Worm (Caenorhabditis elegans): Measurements from ENCODE around the gene unc-10.

The unc-10 gene

ce11 chrX:7229357-7229756, 50.8 kb downstream of the unc-10 start:
- TF ChIP-seq klf-2 (GFP tag; conservative IDR thresholded peaks at IDR 0.05) (no peak), ref-1 (GFP tag; conservative IDR thresholded peaks at IDR 0.05) (no peak), med-1 (GFP tag; optimal IDR thresholded peaks at IDR 0.05; ENCODE audit: insufficient read depth) (no peak), flt-1 (GFP tag; IDR thresholded peaks at IDR 0.05) (no peak), ztf-29 (GFP tag; IDR thresholded peaks at IDR 0.05) (no peak), T22C8.4 (GFP tag; IDR thresholded peaks at IDR 0.05) (no peak), tab-1 (GFP tag; IDR thresholded peaks at IDR 0.05) (no peak), ztf-23 (GFP tag; IDR thresholded peaks at IDR 0.05) (no peak), cog-1 (tag; optimal IDR thresholded peaks at IDR 0.05) (no peak)

DNA sequence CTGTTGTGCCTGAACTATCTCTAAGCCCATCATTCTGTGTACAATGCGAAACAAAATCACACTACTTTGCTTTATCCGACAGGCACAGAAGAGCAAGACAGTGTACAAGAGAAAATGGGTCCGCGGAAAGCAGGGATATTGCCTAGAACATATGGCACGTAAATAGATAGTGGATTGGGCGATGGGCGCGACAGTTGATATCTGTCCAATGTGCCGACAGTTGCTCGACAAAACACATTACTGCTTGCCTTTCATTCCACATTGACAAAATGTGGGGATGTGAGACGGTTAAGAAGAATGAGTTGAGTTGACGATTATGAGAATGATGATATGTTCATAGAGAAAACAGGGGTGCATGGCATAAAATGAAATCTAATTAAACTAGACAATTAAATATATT, 55.1 kb downstream of the unc-10 start:
- no peak for TF ChIP-seq T22C8.4 (GFP tag; IDR thresholded peaks at IDR 0.05)
- no peak for TF ChIP-seq tab-1 (GFP tag; IDR thresholded peaks at IDR 0.05)
- no peak for TF ChIP-seq ztf-23 (GFP tag; IDR thresholded peaks at IDR 0.05)
- TF ChIP-seq ref-1 (GFP tag; conservative IDR thresholded peaks at IDR 0.05), result no peak
- no peak for TF ChIP-seq klf-2 (GFP tag; conservative IDR thresholded peaks at IDR 0.05)
- no peak for TF ChIP-seq flt-1 (GFP tag; IDR thresholded peaks at IDR 0.05)
- TF ChIP-seq ztf-29 (GFP tag; IDR thresholded peaks at IDR 0.05), result no peak
- no peak for TF ChIP-seq med-1 (GFP tag; optimal IDR thresholded peaks at IDR 0.05; ENCODE audit: insufficient read depth)
- TF ChIP-seq cog-1 (tag; optimal IDR thresholded peaks at IDR 0.05), result no peak

DNA sequence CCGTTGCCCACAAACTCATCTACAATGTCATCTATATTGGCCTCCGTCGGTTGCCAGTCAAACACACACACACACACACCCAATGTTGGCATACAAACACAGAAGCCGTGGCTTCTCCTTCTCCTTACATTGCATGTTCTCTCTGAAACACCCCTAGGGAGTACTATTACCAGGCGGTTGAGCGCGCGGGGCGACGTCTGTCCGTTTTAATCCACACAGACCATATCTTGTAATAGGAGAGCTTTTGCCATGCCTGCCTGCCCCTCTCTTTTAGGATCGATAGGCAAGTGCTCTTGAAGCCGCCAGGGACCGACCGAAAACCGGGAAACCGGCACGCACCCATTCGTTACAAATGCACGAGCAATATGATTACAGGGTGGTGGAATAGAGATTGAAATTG, 55.6 kb downstream of the unc-10 start:
- no peak for TF ChIP-seq ztf-29 (GFP tag; IDR thresholded peaks at IDR 0.05)
- no peak for TF ChIP-seq klf-2 (GFP tag; conservative IDR thresholded peaks at IDR 0.05)
- TF ChIP-seq cog-1 (tag; optimal IDR thresholded peaks at IDR 0.05), result no peak
- TF ChIP-seq T22C8.4 (GFP tag; IDR thresholded peaks at IDR 0.05), result no peak
- no peak for TF ChIP-seq ztf-23 (GFP tag; IDR thresholded peaks at IDR 0.05)
- peak; percentile 56 for TF ChIP-seq flt-1 (GFP tag; IDR thresholded peaks at IDR 0.05)
- TF ChIP-seq tab-1 (GFP tag; IDR thresholded peaks at IDR 0.05), result no peak
- no peak for TF ChIP-seq ref-1 (GFP tag; conservative IDR thresholded peaks at IDR 0.05)
- TF ChIP-seq med-1 (GFP tag; optimal IDR thresholded peaks at IDR 0.05; ENCODE audit: insufficient read depth), result no peak

- TF ChIP-seq T22C8.4 (GFP tag; IDR thresholded peaks at IDR 0.05) (0 out of 2 replicates have a peak, but pooled peaks have one; percentile 11), klf-2 (GFP tag; conservative IDR thresholded peaks at IDR 0.05) (no peak)
Observed at ce11 chrX:7222383-7222782, 57.7 kb downstream of the unc-10 start.
